Worm (Caenorhabditis elegans): Measurements from ENCODE around the gene pitr-3.

DNA sequence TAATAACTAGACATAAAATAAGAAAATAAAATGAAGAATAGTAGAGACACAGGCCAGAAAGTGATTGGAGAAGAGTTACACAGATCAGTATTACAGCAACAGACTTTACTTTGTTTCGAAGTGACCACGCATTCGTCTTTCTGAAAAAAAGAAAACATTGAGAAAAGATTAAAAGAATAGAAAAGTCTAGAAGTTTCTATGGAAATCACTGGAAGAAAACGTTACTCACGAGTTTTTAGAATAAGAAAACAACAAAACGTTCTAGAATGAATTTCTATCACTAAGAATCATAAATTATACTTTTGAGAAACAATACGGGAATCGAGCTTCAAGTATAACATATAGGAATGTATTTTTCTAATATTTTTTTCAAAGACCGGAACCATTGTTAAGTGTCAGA is 14.4 kb upstream of the pitr-3 start:
- TF ChIP-seq R02D3.7 (tag; optimal IDR thresholded peaks at IDR 0.05), result no peak
- TF ChIP-seq lin-39 (tag; optimal IDR thresholded peaks at IDR 0.05), result no peak
- TF ChIP-seq nhr-23 (tag; optimal IDR thresholded peaks at IDR 0.05), result no peak
- no peak for TF ChIP-seq lsy-2 (tag; optimal IDR thresholded peaks at IDR 0.05)
- no peak for TF ChIP-seq nhr-237 (tag; optimal IDR thresholded peaks at IDR 0.05)
- TF ChIP-seq ztf-11 (tag; optimal IDR thresholded peaks at IDR 0.05), result no peak
- no peak for TF ChIP-seq unc-62 (GFP tag; optimal IDR thresholded peaks at IDR 0.05)
- TF ChIP-seq egl-27 (tag; optimal IDR thresholded peaks at IDR 0.05), result no peak
- TF ChIP-seq ceh-82 (tag; optimal IDR thresholded peaks at IDR 0.05), result no peak
- TF ChIP-seq ama-1 (optimal IDR thresholded peaks at IDR 0.05), result no peak
- no peak for TF ChIP-seq elt-1 (tag; optimal IDR thresholded peaks at IDR 0.05)
- TF ChIP-seq unc-39 (tag; optimal IDR thresholded peaks at IDR 0.05), result no peak
- no peak for TF ChIP-seq sma-9 (GFP tag; optimal IDR thresholded peaks at IDR 0.05)
- no peak for TF ChIP-seq sma-9 (tag; optimal IDR thresholded peaks at IDR 0.05)

Data from whole organism, L2 larva.